Fruit fly (Drosophila melanogaster): ENCODE results near the gene VhaAC39-1.

Gene VhaAC39-1

DNA sequence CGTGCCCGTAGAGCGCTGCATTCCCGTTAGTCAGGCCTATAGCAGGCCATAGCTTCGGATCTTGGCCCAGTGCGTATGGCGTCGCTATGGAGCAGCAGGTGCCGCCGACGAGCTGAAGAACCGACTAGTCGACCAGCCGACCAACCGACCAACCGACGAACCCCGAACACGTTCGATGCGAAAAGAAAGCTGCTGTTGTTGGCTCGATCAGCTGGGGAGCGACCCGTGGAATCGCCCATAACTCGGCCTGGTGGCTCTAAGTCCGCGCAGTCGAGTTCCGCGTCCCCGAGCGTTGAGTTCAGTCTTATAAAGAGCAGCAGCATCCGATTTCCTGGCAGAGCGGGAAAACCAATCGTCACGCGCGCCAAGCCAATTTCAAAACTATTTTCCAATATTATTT, 3.4 kb downstream of the VhaAC39-1 start, which contains the start of gene CG15239:
Gene CG15239 (plus strand): TSS at position 265 of the 400 bp plus-strand sequence.
- peak; percentile 4 for TF ChIP-seq Eip78C (GFP tag)
- TF ChIP-seq eg (GFP tag; IDR thresholded peaks at IDR 0.05) = peak; percentile 12; the same call in 1 of the 3 replicates
- no peak for TF ChIP-seq fd85E (GFP tag; optimal IDR thresholded peaks at IDR 0.05)

DNA sequence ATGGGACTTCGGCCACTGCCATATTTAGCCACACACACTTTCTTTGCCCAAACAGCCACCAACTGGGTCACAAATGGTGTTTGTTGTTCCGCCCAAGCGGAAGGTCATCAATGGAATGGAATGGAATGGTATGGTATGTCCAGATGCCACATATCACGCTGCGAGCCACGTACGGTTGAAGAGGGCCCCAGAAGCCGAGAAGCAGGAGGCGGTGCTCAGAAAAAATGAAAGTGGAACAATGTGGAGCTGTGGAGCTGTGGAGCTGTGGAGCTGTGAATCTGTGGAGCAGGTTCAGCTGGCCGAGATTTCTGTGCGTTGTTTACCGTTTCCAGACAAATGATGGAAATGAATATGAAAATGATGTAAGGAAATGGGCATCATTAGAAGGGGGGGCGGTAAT, 6.2 kb downstream of the VhaAC39-1 start:
- TF ChIP-seq CG8632 (GFP tag; optimal IDR thresholded peaks at IDR 0.05) = no peak
- no peak for TF ChIP-seq esn (GFP tag; optimal IDR thresholded peaks at IDR 0.05)
- no peak for TF ChIP-seq CG7368 (GFP tag; optimal IDR thresholded peaks at IDR 0.05)
- no peak for TF ChIP-seq Eip75B (GFP tag; optimal IDR thresholded peaks at IDR 0.05)
- no peak for TF ChIP-seq Sox102F (GFP tag; optimal IDR thresholded peaks at IDR 0.05)
- no peak for TF ChIP-seq CG3032 (tag; optimal IDR thresholded peaks at IDR 0.05)
- no peak for TF ChIP-seq Ets21C (GFP tag; optimal IDR thresholded peaks at IDR 0.05)
- no peak for TF ChIP-seq Met (GFP tag; optimal IDR thresholded peaks at IDR 0.05)
- TF ChIP-seq Eip93F (GFP tag; optimal IDR thresholded peaks at IDR 0.05) = no peak
- TF ChIP-seq CG15336 (GFP tag; IDR thresholded peaks at IDR 0.05) = no peak
- no peak for TF ChIP-seq Lpt (GFP tag; optimal IDR thresholded peaks at IDR 0.05)
- no peak for TF ChIP-seq ss (GFP tag; optimal IDR thresholded peaks at IDR 0.05)
- TF ChIP-seq pdm3 (GFP tag; optimal IDR thresholded peaks at IDR 0.05) = no peak
- no peak for TF ChIP-seq Hr4 (GFP tag; optimal IDR thresholded peaks at IDR 0.05)
- no peak for TF ChIP-seq vri (GFP tag; optimal IDR thresholded peaks at IDR 0.05)
- no peak for TF ChIP-seq CG6808 (GFP tag; optimal IDR thresholded peaks at IDR 0.05)
- no peak for TF ChIP-seq OdsH (GFP tag; optimal IDR thresholded peaks at IDR 0.05)
- TF ChIP-seq CG1621 (tag; optimal IDR thresholded peaks at IDR 0.05) = no peak

DNA sequence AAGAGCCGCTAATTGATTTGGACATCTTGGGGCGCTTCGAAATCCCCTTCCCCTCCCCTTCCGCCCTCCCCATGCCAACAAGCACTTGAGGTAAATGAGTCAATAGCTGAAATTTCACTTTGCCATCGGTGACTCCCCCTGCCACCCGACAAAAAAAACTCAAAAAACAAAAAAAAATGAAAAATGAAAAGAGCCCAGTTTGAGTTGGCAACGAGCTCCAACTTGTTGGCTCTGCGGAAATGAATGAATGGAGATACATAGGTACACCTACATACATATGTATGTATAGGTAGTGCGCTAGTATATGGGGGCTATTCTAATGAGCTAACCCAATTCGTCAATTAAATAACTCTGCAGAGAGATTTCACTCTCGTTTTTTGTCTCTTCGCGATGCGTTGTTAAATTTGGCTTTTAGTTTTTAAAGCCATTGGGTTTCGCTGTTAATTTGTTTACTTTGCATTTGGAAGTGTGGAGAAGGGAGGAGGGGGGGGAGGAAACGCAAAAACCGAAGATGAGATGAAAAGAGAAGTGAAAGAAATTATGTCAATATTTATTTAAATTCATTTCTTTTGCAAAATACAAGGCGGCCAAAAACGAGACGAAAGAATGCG, 7.2 kb downstream of the VhaAC39-1 start:
- TF ChIP-seq Eip78C (GFP tag) (no peak), eg (GFP tag; IDR thresholded peaks at IDR 0.05) (peak; percentile 28; the same call in 1 of the 3 replicates), CG6163 (GFP tag; IDR thresholded peaks at IDR 0.05) (0 out of 3 replicates have a peak, but pooled peaks have one; percentile 27), ss (GFP tag; optimal IDR thresholded peaks at IDR 0.05) (no peak)

DNA sequence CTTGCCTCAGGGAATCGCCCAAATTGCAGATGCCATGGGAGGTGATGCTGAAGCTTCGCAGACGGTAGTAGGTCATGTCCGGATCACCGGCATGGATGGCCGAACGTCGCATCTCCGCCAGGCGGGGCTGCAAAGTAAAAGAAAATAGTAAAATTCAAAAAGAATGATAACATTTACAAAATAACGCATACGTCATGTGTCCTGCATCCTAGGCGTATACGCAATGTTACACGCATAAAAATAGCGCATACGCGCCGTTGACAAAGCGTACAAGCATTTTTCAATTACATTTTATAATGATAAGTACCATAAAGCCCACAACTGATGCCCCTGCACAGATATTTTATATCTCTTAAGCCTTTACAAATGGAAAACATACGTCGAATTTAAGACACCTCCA, 21.4 kb downstream of the VhaAC39-1 start:
- TF ChIP-seq svp (GFP tag) (no peak), esn (GFP tag; optimal IDR thresholded peaks at IDR 0.05) (no peak), ss (GFP tag; optimal IDR thresholded peaks at IDR 0.05) (no peak)

DNA sequence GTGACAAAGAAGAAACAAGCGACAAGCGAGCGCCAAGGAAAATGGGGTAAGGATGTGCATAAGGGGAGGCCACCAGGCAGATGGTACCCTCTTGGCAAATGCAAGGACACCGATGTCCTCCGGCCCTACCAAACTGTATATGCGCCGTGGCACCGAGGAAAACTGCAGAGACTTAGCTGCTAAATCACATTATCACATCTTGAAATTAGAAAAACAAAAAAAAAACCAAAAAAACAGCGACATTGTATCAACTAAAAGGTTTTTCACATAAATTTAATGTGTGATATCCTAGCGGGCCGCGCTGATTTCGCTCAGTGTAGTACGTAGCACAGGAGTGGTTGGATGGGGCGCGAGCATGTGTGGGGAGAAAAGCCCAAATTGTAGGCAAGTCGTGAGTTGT, 48.0 kb downstream of the VhaAC39-1 start:
- TF ChIP-seq CG8119 (GFP tag; IDR thresholded peaks at IDR 0.05) = 0 out of 3 replicates have a peak, but pooled peaks have one; percentile 14
- TF ChIP-seq Hr4 (GFP tag; optimal IDR thresholded peaks at IDR 0.05) = peak; percentile 6
- TF ChIP-seq CG34406 (GFP tag; optimal IDR thresholded peaks at IDR 0.05) = no peak
- TF ChIP-seq Eip78C (GFP tag) = peak; percentile 28
- TF ChIP-seq CG10669 (GFP tag; optimal IDR thresholded peaks at IDR 0.05) = peak; percentile 14
- TF ChIP-seq pdm3 (GFP tag; optimal IDR thresholded peaks at IDR 0.05) = no peak
- TF ChIP-seq eg (GFP tag; IDR thresholded peaks at IDR 0.05) = 0 out of 3 replicates have a peak, but pooled peaks have one; percentile 36
- 0 out of 3 replicates have a peak, but pooled peaks have one; percentile 24 for TF ChIP-seq CG6163 (GFP tag; IDR thresholded peaks at IDR 0.05)

DNA sequence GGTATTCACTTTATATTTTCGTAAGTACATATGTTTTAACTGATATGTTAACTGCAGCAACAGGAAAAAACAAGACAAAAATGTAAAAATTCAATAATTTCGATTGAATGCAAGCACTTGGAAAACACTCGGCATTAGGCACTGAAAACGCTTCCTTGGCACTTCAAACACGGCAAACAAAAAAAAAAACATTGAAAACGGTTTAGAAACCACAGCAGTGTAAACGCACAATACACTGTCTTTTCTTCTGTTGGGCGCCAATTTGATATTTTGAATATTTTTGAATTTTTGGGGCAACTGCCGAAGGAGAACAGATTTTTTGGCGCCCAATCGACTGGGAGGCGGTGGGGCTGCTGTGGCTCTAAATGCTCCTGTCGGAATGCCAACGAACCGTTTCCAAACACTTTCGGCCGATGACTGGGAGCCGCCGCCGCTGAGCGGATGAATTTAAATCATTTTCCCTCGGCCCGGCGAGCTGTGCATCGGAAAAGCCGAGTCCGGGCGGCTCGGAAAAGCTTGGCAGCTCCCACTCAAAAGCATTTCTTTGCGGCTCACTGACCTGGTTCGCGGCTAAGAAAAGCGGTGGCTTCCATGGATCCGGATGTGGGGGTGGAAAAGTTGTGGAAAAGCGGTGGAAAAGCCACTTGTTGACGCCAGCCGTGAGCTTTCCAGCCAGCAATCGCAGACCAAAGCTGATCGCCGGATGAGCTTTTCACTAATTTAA, 50.1 kb downstream of the VhaAC39-1 start, which contains the start of gene CG42541:
Gene CG42541 (minus strand): TSS at position 51 of the 724 bp plus-strand sequence.
- TF ChIP-seq CG6808 (GFP tag; optimal IDR thresholded peaks at IDR 0.05) (no peak), Eip78C (GFP tag) (peak; percentile 19)

DNA sequence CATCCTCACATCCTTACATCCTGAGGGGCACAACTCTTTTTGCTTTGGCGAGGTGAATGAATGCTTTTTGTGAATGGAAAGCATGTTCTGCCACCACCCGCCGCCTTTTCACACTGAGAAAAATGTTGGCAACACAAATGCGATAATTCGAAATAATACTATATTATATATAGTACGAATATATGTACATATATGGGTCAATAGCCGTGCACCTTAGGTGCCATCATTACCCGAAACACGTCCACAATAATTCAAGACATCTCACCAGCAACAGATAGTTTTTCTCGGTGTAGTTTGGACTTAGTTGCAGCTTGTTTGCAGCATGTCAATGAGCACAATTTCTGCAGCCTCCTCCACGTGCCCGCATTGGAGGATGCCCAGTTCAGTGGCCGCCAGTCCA, 51.1 kb downstream of the VhaAC39-1 start:
- TF ChIP-seq esn (GFP tag; optimal IDR thresholded peaks at IDR 0.05) (peak; percentile 26), vri (GFP tag; optimal IDR thresholded peaks at IDR 0.05) (no peak), eg (GFP tag; IDR thresholded peaks at IDR 0.05) (peak; percentile 70), CG8319 (GFP tag; optimal IDR thresholded peaks at IDR 0.05) (no peak), Hr38 (GFP tag; optimal IDR thresholded peaks at IDR 0.05) (no peak), achi (GFP tag; optimal IDR thresholded peaks at IDR 0.05) (peak; percentile 63), Sox14 (GFP tag; optimal IDR thresholded peaks at IDR 0.05) (peak; percentile 19), CG10669 (GFP tag; optimal IDR thresholded peaks at IDR 0.05) (peak; percentile 51), Smox (GFP tag; optimal IDR thresholded peaks at IDR 0.05) (no peak), Hr39 (GFP tag; optimal IDR thresholded peaks at IDR 0.05) (peak; percentile 12), cyc (GFP tag; optimal IDR thresholded peaks at IDR 0.05) (peak; percentile 3), pdm3 (GFP tag; optimal IDR thresholded peaks at IDR 0.05) (peak; percentile 28), CG6792 (GFP tag; optimal IDR thresholded peaks at IDR 0.05) (no peak), Ets96B (tag; optimal IDR thresholded peaks at IDR 0.05) (peak; percentile 55), CG6163 (GFP tag; IDR thresholded peaks at IDR 0.05) (peak; percentile 79), CG32006 (GFP tag; optimal IDR thresholded peaks at IDR 0.05) (peak; percentile 77), CG7368 (GFP tag; optimal IDR thresholded peaks at IDR 0.05) (no peak), spab (GFP tag; optimal IDR thresholded peaks at IDR 0.05) (peak; percentile 52)

Data from whole organism, prepupa.